Worm (Caenorhabditis elegans) whole organism, dauer: Measurements from ENCODE around the gene F43G6.4.
"Not testable (repeated sequence)": the region's sequence is repeated elsewhere in the genome, so short reads cannot be mapped to it uniquely, and the experiment has no call there.

Experiments used
- unc-62 ChIP-seq: sonication (generic microtip); optimal IDR thresholded peaks from 2 replicates; lab custom pipeline; 2017; ENCODE audit warnings: missing biosample characterization, missing genetic modification reagents, missing genetic modification characterization

The F43G6.4 gene

ce11 chrII:11790458-11790857 is at the start of gene F43G6.4:
TSS of gene F43G6.4 (plus strand) at chrII:11790758.
- no peak for TF ChIP-seq unc-62

DNA sequence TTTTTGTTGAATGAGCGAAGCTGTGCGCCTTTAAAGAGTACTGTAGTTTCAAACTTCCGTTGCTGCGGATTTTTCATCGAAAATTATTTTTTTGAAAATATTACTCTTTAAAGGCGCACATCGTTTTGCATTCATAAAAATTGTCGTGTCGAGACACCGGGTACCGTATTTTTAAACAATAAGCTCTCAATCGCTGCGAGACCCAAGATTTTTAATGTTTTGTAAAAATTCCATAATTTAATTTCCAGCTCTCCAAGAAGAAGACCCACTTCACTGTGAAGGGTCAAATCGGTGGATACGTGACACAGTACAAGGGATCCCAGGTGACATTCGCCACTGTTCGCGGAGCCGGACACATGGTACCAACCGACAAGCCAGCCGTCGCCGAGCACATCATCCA is 48.2 kb upstream of the F43G6.4 start:
- no peak for TF ChIP-seq unc-62

- TF ChIP-seq unc-62, result no peak
Measured at ce11 chrII:11746782-11747288, 43.7 kb upstream of the F43G6.4 start.

ce11 chrII:11747889-11748288 is 42.7 kb upstream of the F43G6.4 start:
- TF ChIP-seq unc-62, result no peak

- TF ChIP-seq unc-62, result no peak
Measured at ce11 chrII:11748494-11748893, 42.1 kb upstream of the F43G6.4 start, which contains the start of the genes F44E5.17 and gpb-1. TSS of gene F44E5.17 (minus strand) at chrII:11748594. TSS of gene gpb-1 (minus strand) at chrII:11748611.

DNA sequence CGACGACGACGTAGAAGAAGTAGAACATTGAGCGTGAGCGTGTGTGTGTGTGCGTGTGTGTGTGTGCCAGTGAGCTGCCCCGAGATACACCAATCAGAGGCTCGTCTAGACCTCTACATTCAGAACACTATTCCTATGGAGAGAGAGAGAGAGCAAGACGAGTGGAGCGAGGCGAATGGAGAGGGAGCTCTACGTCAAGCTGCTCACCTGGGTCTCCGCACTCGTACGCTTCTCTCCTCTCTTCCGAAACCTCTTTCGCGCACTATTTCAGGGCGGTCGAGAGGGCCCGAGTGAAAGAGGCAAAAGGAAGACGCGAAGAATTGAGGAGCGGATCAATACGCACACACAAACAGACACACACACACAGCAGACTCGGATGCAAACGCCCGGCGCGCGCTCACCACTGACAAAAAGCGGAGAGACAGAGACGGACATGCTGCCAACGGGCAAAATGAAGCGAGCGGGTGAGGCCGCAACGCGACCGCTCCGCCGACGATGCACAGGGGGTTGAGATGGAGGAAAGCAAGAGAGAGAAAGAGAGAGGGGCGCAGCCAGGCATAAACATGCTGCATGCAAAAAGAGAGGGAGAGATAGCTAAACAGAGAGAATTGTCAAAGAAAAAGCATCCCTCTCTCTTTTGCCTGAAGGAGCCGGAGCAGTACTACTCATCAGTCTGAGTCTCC is 40.9 kb upstream of the F43G6.4 start:
- no peak for TF ChIP-seq unc-62

DNA sequence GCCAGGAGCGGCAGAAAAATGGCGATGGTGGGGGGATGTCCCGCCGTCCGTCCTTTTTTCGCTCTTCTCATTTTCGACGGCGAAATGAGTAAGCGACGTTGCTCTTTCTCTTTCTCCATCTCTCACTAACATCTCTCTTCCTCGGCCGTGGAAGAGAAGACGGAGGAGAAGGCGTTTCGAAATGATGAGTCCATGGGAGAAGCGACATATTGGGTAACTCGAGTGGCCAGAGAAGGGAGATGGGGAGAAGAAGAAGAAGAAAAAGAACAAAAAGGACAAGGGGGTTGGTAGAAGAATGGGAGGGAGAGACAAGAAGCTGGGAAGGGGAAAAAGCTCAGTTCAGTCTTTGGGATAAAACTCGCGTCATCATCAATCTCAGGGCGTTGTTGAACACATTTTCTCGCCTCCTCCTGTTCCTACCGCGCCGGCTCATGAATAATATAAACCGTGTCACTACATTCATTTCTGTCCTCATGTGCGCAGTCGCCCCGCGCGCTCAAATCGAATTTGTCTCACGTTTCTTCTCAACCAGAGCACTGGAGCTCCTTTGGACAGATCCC is 38.9 kb upstream of the F43G6.4 start:
- TF ChIP-seq unc-62, result no peak

- TF ChIP-seq unc-62, result no peak
Measured at ce11 chrII:11753186-11753585, 37.4 kb upstream of the F43G6.4 start.

DNA sequence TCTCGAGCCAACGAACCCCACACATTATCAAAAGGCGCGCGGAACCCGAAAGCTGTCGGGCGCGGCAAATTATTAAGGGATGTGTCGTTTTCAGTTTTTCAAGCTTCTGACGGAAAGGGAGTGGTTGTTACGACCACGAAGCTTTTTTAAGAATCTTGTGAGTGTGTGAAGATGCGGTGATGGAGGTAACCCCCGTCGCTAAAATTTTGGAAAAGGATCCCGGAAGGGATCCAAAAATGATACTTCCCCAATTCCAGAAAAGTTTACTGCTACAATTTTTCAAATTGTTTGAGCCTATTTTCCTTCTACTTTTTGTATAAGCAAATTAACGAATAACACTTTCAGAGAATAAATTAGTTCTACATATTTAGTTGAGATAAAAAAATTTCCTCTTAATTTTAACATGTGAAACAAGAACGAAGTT is 33.9 kb upstream of the F43G6.4 start:
- TF ChIP-seq unc-62, result no peak

ce11 chrII:11759277-11759676 is 31.3 kb upstream of the F43G6.4 start, which contains the start of the genes F44E5.4 and F44E5.5:
TSS of gene F44E5.4 (minus strand) at chrII:11759311.
TSS of gene F44E5.5 (plus strand) at chrII:11759662.
- not testable (repeated sequence) for TF ChIP-seq unc-62

DNA sequence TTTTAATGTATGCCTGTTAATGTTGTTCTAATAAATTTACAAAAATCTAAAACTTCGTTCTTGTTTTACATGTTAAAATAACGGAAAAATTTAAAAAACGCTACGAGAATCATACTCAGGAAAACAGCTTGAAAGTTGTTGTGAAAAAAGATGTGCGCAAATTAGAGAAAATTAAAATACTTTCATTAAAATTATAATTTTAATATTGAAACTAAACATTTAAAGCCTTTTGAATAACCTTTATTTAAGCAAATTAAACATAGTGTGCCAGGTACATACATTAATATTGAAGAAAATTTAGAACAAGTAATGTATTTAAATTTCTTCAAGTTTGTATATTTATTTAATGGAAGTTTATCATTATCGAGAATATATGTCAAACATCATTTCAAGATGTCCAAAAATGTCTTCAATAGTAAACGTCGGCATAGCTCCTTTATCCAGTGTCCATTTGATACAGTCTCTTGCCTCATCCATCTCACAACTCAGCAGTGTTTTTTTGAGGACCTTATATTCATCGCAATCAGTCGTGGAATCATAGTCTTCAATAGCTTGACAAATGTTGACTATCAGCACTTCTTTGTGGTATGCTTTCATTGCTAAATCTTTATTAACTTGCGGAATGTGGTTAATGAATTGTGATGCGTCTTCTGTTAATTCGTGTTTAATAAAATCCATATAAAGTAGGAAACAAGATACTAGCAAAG is 28.6 kb upstream of the F43G6.4 start:
- no peak for TF ChIP-seq unc-62

DNA sequence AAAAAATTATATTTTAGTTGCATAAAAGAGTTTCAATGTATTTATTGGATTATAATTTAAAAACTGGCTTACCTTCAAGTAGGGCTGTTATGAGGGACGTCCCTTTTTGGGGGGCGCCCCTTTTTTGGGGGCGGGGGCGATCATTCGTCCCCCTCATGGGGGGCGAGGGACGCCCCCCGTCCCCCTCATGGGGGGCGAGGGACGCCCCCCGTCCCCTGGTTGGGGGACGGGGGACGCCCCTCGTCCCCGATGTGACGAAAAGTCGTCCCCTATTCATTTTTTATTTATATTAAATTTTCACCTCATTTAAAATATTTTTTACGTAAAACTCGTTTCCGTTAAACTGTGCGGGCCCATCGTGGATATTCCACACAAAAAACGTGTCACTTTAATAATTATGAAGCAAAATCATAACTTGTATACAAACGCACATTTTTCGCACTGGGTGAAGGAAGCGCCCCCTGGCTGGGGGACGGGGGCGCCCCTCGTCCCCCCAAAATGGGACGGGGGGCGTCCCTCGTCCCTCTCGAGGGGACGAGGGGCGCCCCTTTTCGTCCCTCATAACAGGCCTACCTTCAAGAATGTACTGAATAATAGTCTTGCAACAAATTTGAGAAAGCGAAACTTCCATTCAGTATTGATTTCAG is 24.9 kb upstream of the F43G6.4 start:
- no peak for TF ChIP-seq unc-62

ce11 chrII:11766472-11766871 is 24.1 kb upstream of the F43G6.4 start, which contains the start of gene F44E5.2:
TSS of gene F44E5.2 (plus strand) at chrII:11766772.
- no peak for TF ChIP-seq unc-62

DNA sequence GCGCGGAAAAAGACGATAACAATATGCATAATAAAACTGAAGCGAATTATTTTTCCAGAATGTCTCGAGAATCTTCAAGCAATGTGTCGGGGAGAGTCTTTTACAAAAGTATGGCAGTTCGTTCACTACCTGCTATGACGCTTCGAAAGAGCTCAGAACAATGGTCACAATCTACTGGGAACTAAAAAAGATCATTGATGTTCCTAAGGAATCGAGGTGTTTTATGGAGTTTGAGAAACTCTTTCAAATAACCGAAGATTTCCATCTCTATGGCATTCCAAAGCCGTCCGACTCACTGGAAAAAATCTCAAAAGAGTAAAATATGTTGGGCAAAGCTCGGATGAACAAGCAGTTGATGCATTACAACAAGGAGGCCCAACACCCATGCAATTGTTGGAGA is 18.2 kb upstream of the F43G6.4 start, which contains the start of gene F44E5.15:
Gene F44E5.15, plus strand, starts transcription at position 301 of the 400 bp plus-strand sequence.
- TF ChIP-seq unc-62, result no peak

ce11 chrII:11774218-11774617 is 16.3 kb upstream of the F43G6.4 start, which contains the start of gene F44E5.1:
TSS of gene F44E5.1 (minus strand) at chrII:11774559.
- TF ChIP-seq unc-62, result no peak

ce11 chrII:11777893-11778480 is 12.6 kb upstream of the F43G6.4 start, which contains the start of the genes patr-1 and dna-2:
TSS of gene patr-1 (minus strand) at chrII:11777943.
TSS of gene dna-2 (plus strand) at chrII:11778430.
- no peak for TF ChIP-seq unc-62
